Worm (Caenorhabditis elegans) whole organism, L1 larva: ENCODE results near the gene egrh-3.

Experiments used
- C04F5.9 ChIP-seq: sonication (generic microtip); optimal IDR thresholded peaks from 2 replicates; lab custom pipeline; 2016; ENCODE audit warnings: missing genetic modification characterization, missing compliant biosample characterization
- C16A3.4 ChIP-seq: fragments of 150-350 bp; optimal IDR thresholded peaks from 2 replicates; lab custom pipeline; 2014; ENCODE audit warnings: missing biosample characterization, missing genetic modification characterization
- C34B4.2 ChIP-seq: sonication (generic microtip); optimal IDR thresholded peaks from 2 replicates; lab custom pipeline; 2017; ENCODE audit warnings: mild to moderate bottlenecking, missing genetic modification characterization, missing compliant biosample characterization
- F16B12.6 ChIP-seq: fragments of 150-350 bp; optimal IDR thresholded peaks from 2 replicates; lab custom pipeline; 2014; ENCODE audit warnings: missing biosample characterization, missing genetic modification characterization
- aha-1 ChIP-seq: fragments of 150-350 bp; optimal IDR thresholded peaks from 2 replicates; lab custom pipeline; 2014; ENCODE audit warnings: missing biosample characterization, missing genetic modification characterization
- alr-1 ChIP-seq: fragments of 200-800 bp; sonication (Bioruptor generic); optimal IDR thresholded peaks from 2 replicates; lab custom pipeline; 2018; ENCODE audit warnings: borderline replicate concordance, mild to moderate bottlenecking, missing genetic modification characterization, missing compliant biosample characterization
- blmp-1 ChIP-seq: fragments of 150-350 bp; optimal IDR thresholded peaks from 2 replicates; lab custom pipeline; 2014; ENCODE audit warnings: missing biosample characterization, missing genetic modification characterization
- ceh-90 ChIP-seq: sonication (generic microtip); optimal IDR thresholded peaks from 2 replicates; lab custom pipeline; 2016; ENCODE audit warnings: missing genetic modification characterization, missing compliant biosample characterization
- dpl-1 ChIP-seq, 3 experiments: fragments of 150-350 bp in 2 of 3; sonication (generic microtip) in 1 of 3; optimal IDR thresholded peaks; 2 replicates each; lab custom pipeline; 2014 to 2017; ENCODE audit warnings: missing biosample characterization in 3 of 3, missing genetic modification characterization in 3 of 3, missing genetic modification reagents in 3 of 3
- dsc-1 ChIP-seq: sonication (generic microtip); optimal IDR thresholded peaks from 2 replicates; lab custom pipeline; 2016; ENCODE audit warnings: mild to moderate bottlenecking, missing genetic modification characterization, missing compliant biosample characterization
- efl-1 ChIP-seq, 4 experiments: fragments of 150-350 bp; optimal IDR thresholded peaks in 3 of 4; peaks in 1 of 4; 1 replicate in 1 of 4; 2 replicates in 3 of 4; lab custom pipeline; 2014; ENCODE audit warnings: missing biosample characterization in 2 of 4, missing genetic modification characterization in 2 of 4, missing genetic modification reagents in 2 of 4
- efl-3 ChIP-seq: fragments of 200-800 bp; sonication (Bioruptor generic); optimal IDR thresholded peaks from 2 replicates; lab custom pipeline; 2018; ENCODE audit warnings: mild to moderate bottlenecking, missing genetic modification characterization, missing compliant biosample characterization
- egl-13 ChIP-seq: sonication (generic microtip); optimal IDR thresholded peaks from 2 replicates; lab custom pipeline; 2016; ENCODE audit warnings: missing genotype, missing genetic modification reagents, missing genetic modification characterization, missing compliant biosample characterization
- elt-2 ChIP-seq: sonication (generic microtip); optimal IDR thresholded peaks from 2 replicates; lab custom pipeline; 2016; ENCODE audit warnings: missing genetic modification characterization, mild to moderate bottlenecking, inconsistent platforms, missing compliant biosample characterization, missing genetic modification reagents
- elt-3 ChIP-seq, 6 experiments: fragments of 150-350 bp in 1 of 6; sonication (generic microtip); optimal IDR thresholded peaks; 2 replicates each; lab custom pipeline; 2017 to 2018; ENCODE audit warnings: missing biosample characterization in 6 of 6, missing genetic modification characterization in 6 of 6, inconsistent platforms in 1 of 6
- fkh-8 ChIP-seq: sonication (generic microtip); optimal IDR thresholded peaks from 2 replicates; lab custom pipeline; 2016; ENCODE audit warnings: mild to moderate bottlenecking, missing genetic modification characterization, missing compliant biosample characterization
- fos-1 ChIP-seq: fragments of 150-350 bp; optimal IDR thresholded peaks from 2 replicates; lab custom pipeline; 2014; ENCODE audit warnings: missing biosample characterization, missing genetic modification characterization
- hlh-4 ChIP-seq: sonication (generic microtip); optimal IDR thresholded peaks from 2 replicates; lab custom pipeline; 2016; ENCODE audit warnings: mild to moderate bottlenecking, missing genetic modification characterization, missing compliant biosample characterization
- hpl-2 ChIP-seq: fragments of 150-350 bp; optimal IDR thresholded peaks from 2 replicates; lab custom pipeline; 2014; ENCODE audit warnings: missing biosample characterization, missing genetic modification reagents, missing genetic modification characterization
- irx-1 ChIP-seq: sonication (generic microtip); optimal IDR thresholded peaks from 2 replicates; lab custom pipeline; 2016; ENCODE audit warnings: missing genetic modification characterization, missing compliant biosample characterization
- isw-1 ChIP-seq: fragments of 200-800 bp; sonication (Bioruptor generic); IDR thresholded peaks from 2 replicates; pipeline ENCODE4 v1.3.6; 2022; ENCODE audit warnings: missing genetic modification characterization, missing compliant biosample characterization
- lin-14 ChIP-seq: fragments of 200-800 bp; sonication (Bioruptor generic); optimal IDR thresholded peaks from 2 replicates; lab custom pipeline; 2018; ENCODE audit warnings: mild to moderate bottlenecking, missing genetic modification characterization, moderate library complexity, missing compliant biosample characterization
- lin-15B ChIP-seq: fragments of 150-350 bp; sonication (generic microtip); optimal IDR thresholded peaks from 3 replicates; lab custom pipeline; 2014; ENCODE audit warnings: missing biosample characterization, missing genetic modification characterization
- lin-35 ChIP-seq, 2 experiments: fragments of 150-350 bp; optimal IDR thresholded peaks; 2 replicates each; lab custom pipeline; 2014; ENCODE audit warnings: missing biosample characterization in 2 of 2, missing genetic modification characterization in 2 of 2, missing genetic modification reagents in 2 of 2
- lsy-2 ChIP-seq, 2 experiments: fragments of 150-350 bp; optimal IDR thresholded peaks; 2 replicates each; lab custom pipeline; 2014; ENCODE audit warnings: missing biosample characterization in 2 of 2, missing genetic modification characterization in 2 of 2
- mab-9 ChIP-seq: fragments of 200-800 bp; sonication (Bioruptor generic); IDR thresholded peaks from 2 replicates; pipeline ENCODE4 v1.3.6; 2022; ENCODE audit warnings: missing genetic modification reagents, missing genetic modification characterization, missing compliant biosample characterization
- nhr-20 ChIP-seq: sonication (generic microtip); optimal IDR thresholded peaks from 2 replicates; lab custom pipeline; 2016; ENCODE audit warnings: mild to moderate bottlenecking, missing genetic modification characterization, missing compliant biosample characterization
- nhr-76 ChIP-seq: sonication (generic microtip); optimal IDR thresholded peaks from 2 replicates; lab custom pipeline; 2017; ENCODE audit warnings: missing biosample characterization, missing genetic modification characterization
- nhr-77 ChIP-seq: fragments of 150-350 bp; optimal IDR thresholded peaks from 2 replicates; lab custom pipeline; 2014; ENCODE audit warnings: missing biosample characterization, missing genetic modification characterization
- nhr-84 ChIP-seq: sonication (generic microtip); optimal IDR thresholded peaks from 2 replicates; lab custom pipeline; 2017; ENCODE audit warnings: missing biosample characterization, missing genetic modification characterization
- nhr-85 ChIP-seq: sonication (generic microtip); peaks from one replicate; lab custom pipeline; 2016; ENCODE audit warnings: missing genetic modification characterization, inconsistent platforms, missing compliant biosample characterization
- nhr-90 ChIP-seq: sonication (generic microtip); optimal IDR thresholded peaks from 2 replicates; lab custom pipeline; 2016; ENCODE audit warnings: mild to moderate bottlenecking, missing genetic modification characterization, missing compliant biosample characterization; ENCODE audit not compliant: poor library complexity
- pag-3 ChIP-seq: sonication (generic microtip); optimal IDR thresholded peaks from 2 replicates; lab custom pipeline; 2017; ENCODE audit warnings: missing genetic modification characterization, mild to moderate bottlenecking, missing compliant biosample characterization, antibody characterized with exemption, borderline replicate concordance; ENCODE audit not compliant: insufficient read depth
- pax-3 ChIP-seq: fragments of 200-800 bp; sonication (Bioruptor generic); optimal IDR thresholded peaks from 2 replicates; lab custom pipeline; 2018; ENCODE audit warnings: mild to moderate bottlenecking, missing genetic modification characterization, moderate library complexity, missing compliant biosample characterization
- snpc-4 ChIP-seq: fragments of 150-350 bp; optimal IDR thresholded peaks from 2 replicates; lab custom pipeline; 2014; ENCODE audit warnings: missing biosample characterization, missing genetic modification characterization
- snu-23 ChIP-seq: sonication (generic microtip); optimal IDR thresholded peaks from 2 replicates; lab custom pipeline; 2016; ENCODE audit warnings: missing genetic modification characterization, missing compliant biosample characterization
- sup-37 ChIP-seq: fragments of 200-800 bp; sonication (Bioruptor generic); optimal IDR thresholded peaks from 2 replicates; lab custom pipeline; 2018; ENCODE audit warnings: mild to moderate bottlenecking, missing genetic modification characterization, missing compliant biosample characterization
- tbx-2 ChIP-seq: sonication (generic microtip); optimal IDR thresholded peaks from 2 replicates; lab custom pipeline; 2016; ENCODE audit warnings: missing genetic modification characterization, missing compliant biosample characterization
- unc-130 ChIP-seq: fragments of 150-350 bp; optimal IDR thresholded peaks from 2 replicates; lab custom pipeline; 2017; ENCODE audit warnings: missing biosample characterization, missing genetic modification characterization, inconsistent platforms
- unc-62 ChIP-seq: fragments of 150-350 bp; optimal IDR thresholded peaks from 2 replicates; lab custom pipeline; 2014; ENCODE audit warnings: missing biosample characterization, missing genetic modification reagents, missing genetic modification characterization
- unc-86 ChIP-seq: sonication (generic microtip); optimal IDR thresholded peaks from 2 replicates; lab custom pipeline; 2016; ENCODE audit warnings: missing genetic modification characterization, missing compliant biosample characterization
- vab-15 ChIP-seq: sonication (generic microtip); optimal IDR thresholded peaks from 2 replicates; lab custom pipeline; 2017; ENCODE audit warnings: missing genotype, mild to moderate bottlenecking, missing genetic modification characterization, missing compliant biosample characterization
- xbp-1 ChIP-seq: sonication (generic microtip); optimal IDR thresholded peaks from 2 replicates; lab custom pipeline; 2016; ENCODE audit warnings: missing genetic modification characterization, missing compliant biosample characterization
- zag-1 ChIP-seq: fragments of 150-350 bp; optimal IDR thresholded peaks from 2 replicates; lab custom pipeline; 2014; ENCODE audit warnings: missing biosample characterization, missing genetic modification characterization
- zip-4 ChIP-seq: fragments of 200-800 bp; sonication (Bioruptor generic); optimal IDR thresholded peaks from 2 replicates; lab custom pipeline; 2018; ENCODE audit warnings: mild to moderate bottlenecking, missing genetic modification characterization, moderate library complexity, missing compliant biosample characterization
- ztf-4 ChIP-seq: fragments of 150-350 bp; optimal IDR thresholded peaks from 2 replicates; lab custom pipeline; 2014; ENCODE audit warnings: missing biosample characterization, missing genetic modification characterization

Gene egrh-3

DNA sequence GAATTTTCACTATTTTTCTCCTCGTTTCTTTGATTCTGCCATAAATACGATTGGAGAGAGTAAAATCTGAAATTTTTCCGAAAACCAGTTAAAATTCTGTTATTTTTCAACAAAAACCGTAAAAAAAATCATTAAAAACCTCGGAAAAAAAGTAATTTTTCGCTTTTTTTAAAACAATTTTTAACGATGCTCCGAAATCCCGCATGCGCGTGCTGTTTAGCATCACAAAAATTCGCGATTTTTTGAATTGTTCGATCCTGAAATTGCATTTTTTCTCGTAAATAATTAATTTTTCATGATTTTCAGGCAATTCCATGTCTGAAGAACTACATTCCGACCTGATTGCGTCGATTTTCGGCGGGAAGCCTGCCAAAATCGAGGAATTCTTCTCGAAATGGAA lies 45.9 kb downstream of the egrh-3 start, which contains the start of gene ric-8:
ric-8 (plus strand) TSS at position 301 of the 400 bp plus-strand sequence.
- TF ChIP-seq hpl-2 (GFP tag; lab: Kevin White, UChicago) (no peak), efl-1 (optimal IDR thresholded peaks at IDR 0.05; lab: Kevin White, UChicago) (no peak), efl-1 (GFP tag; optimal IDR thresholded peaks at IDR 0.05 in 1 of 2; lab: Kevin White, UChicago) (peak in 1 of 2 experiments; percentile 3)

DNA sequence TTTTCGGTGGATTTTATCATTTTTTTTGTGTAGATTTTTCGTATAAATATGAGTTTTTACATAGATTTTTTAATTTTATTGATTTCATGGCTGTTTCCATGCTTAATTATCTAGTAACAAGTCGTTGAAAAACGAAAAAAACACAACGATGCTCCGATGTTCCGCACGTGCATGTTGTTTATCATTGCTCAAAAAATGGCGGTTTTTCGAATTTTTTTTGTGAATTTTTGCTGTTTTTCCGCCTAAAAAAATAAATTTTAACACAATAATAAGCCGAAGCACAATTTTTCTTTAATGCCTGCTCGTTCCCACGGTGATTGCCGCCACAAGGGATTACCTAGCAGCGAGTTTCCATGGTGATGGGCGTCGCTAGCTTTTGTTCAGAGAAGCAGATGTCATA lies 46.5 kb downstream of the egrh-3 start:
- TF ChIP-seq lin-35 (GFP tag; optimal IDR thresholded peaks at IDR 0.05; lab: Kevin White, UChicago) (peak in 1 of 2 experiments; percentile 35), efl-1 (optimal IDR thresholded peaks at IDR 0.05; lab: Kevin White, UChicago) (peak; percentile 4 to 52), efl-1 (GFP tag; optimal IDR thresholded peaks at IDR 0.05 in 1 of 2; lab: Kevin White, UChicago) (peak; percentile 62 to 66), dpl-1 (GFP tag; optimal IDR thresholded peaks at IDR 0.05; lab: Kevin White, UChicago) (peak in 2 of 3 experiments; percentile 8 to 50), lsy-2 (tag; optimal IDR thresholded peaks at IDR 0.05; lab: Kevin White, UChicago) (peak in 1 of 2 experiments; percentile 0), snpc-4 (tag; lab: Kevin White, UChicago) (no peak)

DNA sequence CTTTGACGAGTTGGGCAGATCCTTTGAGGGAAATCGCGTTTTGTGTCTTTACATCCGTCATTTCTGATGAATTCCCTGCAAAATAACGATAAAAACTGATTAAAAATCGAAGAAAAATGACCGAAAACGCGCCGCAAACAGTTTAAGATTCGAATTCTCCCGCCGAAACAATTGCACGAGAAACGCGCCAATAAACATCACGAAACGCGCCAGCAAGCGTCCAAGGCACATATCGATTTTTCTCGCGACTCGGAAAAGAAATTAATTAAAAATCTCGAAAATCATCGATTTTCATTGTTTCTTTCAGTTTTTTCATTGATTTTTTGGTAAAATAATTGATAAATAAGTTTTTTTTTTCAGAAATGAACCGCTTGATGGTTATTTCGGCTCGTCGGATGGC lies 47.6 kb downstream of the egrh-3 start, which contains the start of the genes mdf-2 and nduv-3:
mdf-2 (minus strand) TSS at position 176 of the 400 bp plus-strand sequence.
nduv-3 (plus strand) TSS at position 361 of the 400 bp plus-strand sequence.
- no peak for TF ChIP-seq unc-62 (GFP tag; lab: Kevin White, UChicago)
- peak; percentile 72 for TF ChIP-seq fkh-8 (tag; lab: Kevin White, UChicago)
- TF ChIP-seq alr-1 (tag; lab: Kevin White, UChicago), result no peak
- TF ChIP-seq lin-14 (GFP tag; lab: Kevin White, UChicago), result no peak
- peak; percentile 13 for TF ChIP-seq sup-37 (GFP tag; lab: Kevin White, UChicago)
- TF ChIP-seq ceh-90 (tag; lab: Kevin White, UChicago), result peak; percentile 21
- TF ChIP-seq C34B4.2, result no peak
- peak; percentile 53 for TF ChIP-seq zip-4 (GFP tag; lab: Kevin White, UChicago)
- TF ChIP-seq dsc-1 (tag; lab: Kevin White, UChicago), result peak; percentile 86
- TF ChIP-seq nhr-77 (tag; lab: Kevin White, UChicago), result peak; percentile 43
- no peak for TF ChIP-seq pag-3 (tag; lab: Kevin White, UChicago)
- peak; percentile 87 to 94 for TF ChIP-seq efl-1 (optimal IDR thresholded peaks at IDR 0.05; lab: Kevin White, UChicago)
- peak; percentile 94 to 99 for TF ChIP-seq efl-1 (GFP tag; optimal IDR thresholded peaks at IDR 0.05 in 1 of 2; lab: Kevin White, UChicago)
- TF ChIP-seq lin-35 (GFP tag; optimal IDR thresholded peaks at IDR 0.05; lab: Kevin White, UChicago), result peak; percentile 91 to 96
- TF ChIP-seq nhr-20 (tag; lab: Kevin White, UChicago), result peak; percentile 73
- peak; percentile 81 for TF ChIP-seq isw-1 (GFP tag; lab: Robert Waterston, UW)
- peak; percentile 55 for TF ChIP-seq egl-13 (tag; lab: Kevin White, UChicago)
- TF ChIP-seq fos-1 (tag; lab: Kevin White, UChicago), result peak; percentile 50
- TF ChIP-seq ztf-4 (tag; lab: Kevin White, UChicago), result peak; percentile 54
- TF ChIP-seq elt-2 (tag; lab: Kevin White, UChicago), result peak; percentile 3
- TF ChIP-seq vab-15, result no peak
- TF ChIP-seq nhr-76 (tag; lab: Kevin White, UChicago), result no peak
- TF ChIP-seq pax-3, result peak; percentile 72
- peak; percentile 68 for TF ChIP-seq C16A3.4
- TF ChIP-seq blmp-1 (tag; lab: Kevin White, UChicago), result peak; percentile 48
- TF ChIP-seq mab-9 (GFP tag; lab: Robert Waterston, UW), result peak; percentile 58
- peak; percentile 81 for TF ChIP-seq nhr-90 (tag; lab: Kevin White, UChicago)
- peak; percentile 85 for TF ChIP-seq lin-15B
- TF ChIP-seq tbx-2 (tag; lab: Kevin White, UChicago), result peak; percentile 89
- peak; percentile 92 to 94 (median 94) for TF ChIP-seq dpl-1 (GFP tag; optimal IDR thresholded peaks at IDR 0.05; lab: Kevin White, UChicago)
- peak in 2 of 6 experiments; percentile 55 to 61 for TF ChIP-seq elt-3 (tag; optimal IDR thresholded peaks at IDR 0.05; lab: Kevin White, UChicago)
- TF ChIP-seq zag-1 (tag; lab: Kevin White, UChicago), result no peak
- no peak for TF ChIP-seq efl-3 (GFP tag; lab: Kevin White, UChicago)
- TF ChIP-seq nhr-84, result no peak
- TF ChIP-seq C04F5.9 (tag; lab: Kevin White, UChicago), result peak; percentile 43
- TF ChIP-seq unc-86, result peak; percentile 82
- TF ChIP-seq xbp-1 (tag; lab: Kevin White, UChicago), result peak; percentile 79
- peak; percentile 73 for TF ChIP-seq irx-1 (tag; lab: Kevin White, UChicago)
- peak; percentile 92 for TF ChIP-seq lsy-2 (tag; optimal IDR thresholded peaks at IDR 0.05; lab: Kevin White, UChicago)
- peak; percentile 46 for TF ChIP-seq aha-1 (tag; lab: Kevin White, UChicago)
- TF ChIP-seq snu-23, result peak; percentile 85
- TF ChIP-seq nhr-85, result peak; percentile 84
- no peak for TF ChIP-seq hlh-4 (tag; lab: Kevin White, UChicago)
- TF ChIP-seq F16B12.6 (tag; lab: Kevin White, UChicago), result peak; percentile 58
- TF ChIP-seq snpc-4 (tag; lab: Kevin White, UChicago), result peak; percentile 69
- TF ChIP-seq unc-130 (tag; lab: Kevin White, UChicago), result peak; percentile 76
